Worm (Caenorhabditis elegans) whole organism, L4 larva: ENCODE results near the gene C29E4.9.

Experiments used
- aha-1 ChIP-seq: fragments of 150-350 bp; peaks from one replicate; lab custom pipeline; 2014; ENCODE audit warnings: missing biosample characterization, missing genetic modification characterization
- attf-4 ChIP-seq: sonication (generic microtip); optimal IDR thresholded peaks from 3 replicates; lab custom pipeline; 2017; ENCODE audit warnings: missing biosample characterization, missing genetic modification characterization
- ceh-82 ChIP-seq: sonication (generic microtip); optimal IDR thresholded peaks from 2 replicates; lab custom pipeline; 2017; ENCODE audit warnings: missing biosample characterization, missing genetic modification characterization
- egl-27 ChIP-seq: sonication (generic microtip); optimal IDR thresholded peaks from 3 replicates; lab custom pipeline; 2017; ENCODE audit warnings: missing biosample characterization, missing genetic modification reagents, missing genetic modification characterization
- lin-38 ChIP-seq: fragments of 200-800 bp; sonication (Bioruptor generic); IDR thresholded peaks from 2 replicates; pipeline ENCODE4 v1.3.6; 2022; ENCODE audit warnings: missing genetic modification reagents, missing genetic modification characterization, missing compliant biosample characterization
- lsy-2 ChIP-seq, 2 experiments: fragments of 150-350 bp in 1 of 2; sonication (generic microtip) in 1 of 2; optimal IDR thresholded peaks; 2 replicates each; lab custom pipeline; 2014 to 2017; ENCODE audit warnings: missing biosample characterization in 2 of 2, missing genetic modification characterization in 2 of 2
- mes-2 ChIP-seq: sonication (generic microtip); optimal IDR thresholded peaks from 2 replicates; lab custom pipeline; 2016; ENCODE audit warnings: missing genotype, mild to moderate bottlenecking, missing genetic modification characterization, missing compliant biosample characterization; ENCODE audit not compliant: poor library complexity, severe bottlenecking
- nhr-102 ChIP-seq: sonication (generic microtip); optimal IDR thresholded peaks from 2 replicates; lab custom pipeline; 2016; ENCODE audit warnings: mild to moderate bottlenecking, missing genetic modification characterization, moderate library complexity, missing compliant biosample characterization
- nhr-11 ChIP-seq: fragments of 150-350 bp; optimal IDR thresholded peaks from 2 replicates; lab custom pipeline; 2014; ENCODE audit warnings: missing biosample characterization, missing genetic modification characterization
- nhr-28 ChIP-seq: fragments of 150-350 bp; optimal IDR thresholded peaks from 2 replicates; lab custom pipeline; 2014; ENCODE audit warnings: missing biosample characterization, missing genetic modification characterization
- unc-39 ChIP-seq: sonication (generic microtip); optimal IDR thresholded peaks from 2 replicates; lab custom pipeline; 2017; ENCODE audit warnings: missing biosample characterization, missing genetic modification characterization

ce11 chrIII:7952077-7952765 lies 4.6 kb downstream of the C29E4.9 start, which contains the start of gene C29E4.15:
- TF ChIP-seq lsy-2 (tag; optimal IDR thresholded peaks at IDR 0.05; lab: Kevin White, UChicago) (peak in 1 of 2 experiments; percentile 76), unc-39 (tag; lab: Kevin White, UChicago) (no peak), nhr-11 (tag; lab: Kevin White, UChicago) (no peak), aha-1 (tag; lab: Kevin White, UChicago) (no peak), egl-27 (tag; lab: Kevin White, UChicago) (no peak), attf-4 (tag; lab: Kevin White, UChicago) (no peak), ceh-82 (no peak), nhr-28 (tag; lab: Kevin White, UChicago) (no peak), mes-2 (peak; percentile 69), lin-38 (GFP tag; lab: Robert Waterston, UW) (no peak), nhr-102 (tag; lab: Kevin White, UChicago) (no peak)
